Worm (Caenorhabditis elegans): ENCODE data around the gene lin-46.

Gene lin-46

ce11 chrV:12949607-12950006, 19.0 kb upstream of the lin-46 start, which contains the start of gene T16G1.13:
TSS of gene T16G1.13 (plus strand) at chrV:12949907.
- TF ChIP-seq elt-3 (tag; optimal IDR thresholded peaks at IDR 0.05) = no peak
- no peak for TF ChIP-seq elt-1 (tag; optimal IDR thresholded peaks at IDR 0.05)
- no peak for TF ChIP-seq nhr-10 (tag; optimal IDR thresholded peaks at IDR 0.05)
- no peak for TF ChIP-seq Y55F3AM.14 (GFP tag; optimal IDR thresholded peaks at IDR 0.05)
- TF ChIP-seq nhr-11 (tag; optimal IDR thresholded peaks at IDR 0.05) = no peak
- TF ChIP-seq nhr-237 (tag; optimal IDR thresholded peaks at IDR 0.05) = no peak
- TF ChIP-seq nhr-77 (tag; optimal IDR thresholded peaks at IDR 0.05) = no peak
- no peak for TF ChIP-seq blmp-1 (tag; optimal IDR thresholded peaks at IDR 0.05; ENCODE audit: insufficient read depth)
- TF ChIP-seq ZK546.5 (tag; optimal IDR thresholded peaks at IDR 0.05) = no peak
- TF ChIP-seq ztf-1 (GFP tag; conservative IDR thresholded peaks at IDR 0.05) = no peak
- TF ChIP-seq fos-1 (tag; optimal IDR thresholded peaks at IDR 0.05) = no peak

- no peak for TF ChIP-seq nhr-25 (tag; optimal IDR thresholded peaks at IDR 0.05)
- TF ChIP-seq lsy-2 (tag; optimal IDR thresholded peaks at IDR 0.05) = peak in 1 of 2 experiments; percentile 70
- TF ChIP-seq sma-3 (GFP tag; optimal IDR thresholded peaks at IDR 0.05) = no peak
- peak; percentile 90 for TF ChIP-seq crh-2 (tag; optimal IDR thresholded peaks at IDR 0.05)
- TF ChIP-seq aly-2 (tag; optimal IDR thresholded peaks at IDR 0.05) = no peak
- TF ChIP-seq unc-55 (GFP tag; optimal IDR thresholded peaks at IDR 0.05) = peak; percentile 55
- no peak for TF ChIP-seq lin-39 (tag; optimal IDR thresholded peaks at IDR 0.05)
- TF ChIP-seq snpc-4 (tag; optimal IDR thresholded peaks at IDR 0.05) = peak; percentile 28
- TF ChIP-seq nhr-12 (tag; optimal IDR thresholded peaks at IDR 0.05) = no peak
- TF ChIP-seq lin-13 (GFP tag; optimal IDR thresholded peaks at IDR 0.05) = peak; percentile 9
- TF ChIP-seq nhr-129 (tag; optimal IDR thresholded peaks at IDR 0.05) = peak; percentile 48
- TF ChIP-seq peb-1 (tag; optimal IDR thresholded peaks at IDR 0.05) = no peak
- peak; percentile 67 for TF ChIP-seq C34F6.9 (tag; optimal IDR thresholded peaks at IDR 0.05)
- TF ChIP-seq F13H6.1 (tag; optimal IDR thresholded peaks at IDR 0.05) = peak; percentile 46
- peak; percentile 40 for TF ChIP-seq fos-1 (tag; optimal IDR thresholded peaks at IDR 0.05)
- no peak for TF ChIP-seq nhr-21 (tag; optimal IDR thresholded peaks at IDR 0.05)
- TF ChIP-seq gmeb-1 (tag; optimal IDR thresholded peaks at IDR 0.05) = peak; percentile 34
- TF ChIP-seq nhr-237 (tag; optimal IDR thresholded peaks at IDR 0.05) = no peak
These were observed 17.7 kb upstream of the lin-46 start, which contains the start of the genes T16G1.9 and T16G1.18 for ce11 chrV:12950812-12951528. TSS of gene T16G1.9 (minus strand) at chrV:12950862. TSS of gene T16G1.18 (plus strand) at chrV:12951304.

ce11 chrV:12952287-12952686, 16.4 kb upstream of the lin-46 start, which contains the start of gene pqn-68:
TSS of gene pqn-68 (plus strand) at chrV:12952636.
- TF ChIP-seq mdl-1 (tag; optimal IDR thresholded peaks at IDR 0.05) = no peak
- no peak for TF ChIP-seq nhr-6 (tag; optimal IDR thresholded peaks at IDR 0.05)
- peak in 1 of 2 experiments; percentile 43 for TF ChIP-seq lsy-2 (tag; optimal IDR thresholded peaks at IDR 0.05)
- peak; percentile 4 for TF ChIP-seq C34F6.9 (tag; optimal IDR thresholded peaks at IDR 0.05)
- TF ChIP-seq Y55F3AM.14 (GFP tag; optimal IDR thresholded peaks at IDR 0.05) = no peak
- no peak for TF ChIP-seq fos-1 (tag; optimal IDR thresholded peaks at IDR 0.05)
- TF ChIP-seq crh-2 (tag; optimal IDR thresholded peaks at IDR 0.05) = peak; percentile 71
- peak; percentile 23 for TF ChIP-seq gmeb-1 (tag; optimal IDR thresholded peaks at IDR 0.05)
- no peak for TF ChIP-seq ceh-16 (tag; optimal IDR thresholded peaks at IDR 0.05)
- no peak for TF ChIP-seq ztf-4 (tag; optimal IDR thresholded peaks at IDR 0.05)
- TF ChIP-seq ZK546.5 (tag; optimal IDR thresholded peaks at IDR 0.05) = no peak
- no peak for TF ChIP-seq nhr-10 (tag; optimal IDR thresholded peaks at IDR 0.05)
- no peak for TF ChIP-seq sma-3 (GFP tag; optimal IDR thresholded peaks at IDR 0.05)
- no peak for TF ChIP-seq blmp-1 (tag; optimal IDR thresholded peaks at IDR 0.05; ENCODE audit: insufficient read depth)
- no peak for TF ChIP-seq elt-3 (tag; optimal IDR thresholded peaks at IDR 0.05)
- no peak for TF ChIP-seq ztf-11 (tag; optimal IDR thresholded peaks at IDR 0.05)
- TF ChIP-seq ceh-82 (tag; optimal IDR thresholded peaks at IDR 0.05) = no peak
- peak; percentile 40 for TF ChIP-seq nhr-129 (tag; optimal IDR thresholded peaks at IDR 0.05)
- no peak for TF ChIP-seq peb-1 (tag; optimal IDR thresholded peaks at IDR 0.05)
- TF ChIP-seq nhr-21 (tag; optimal IDR thresholded peaks at IDR 0.05) = no peak
- no peak for TF ChIP-seq R02D3.7 (tag; optimal IDR thresholded peaks at IDR 0.05)
- no peak for TF ChIP-seq nhr-12 (tag; optimal IDR thresholded peaks at IDR 0.05)
- TF ChIP-seq unc-39 (tag; optimal IDR thresholded peaks at IDR 0.05) = no peak
- TF ChIP-seq aly-2 (tag; optimal IDR thresholded peaks at IDR 0.05) = no peak
- no peak for TF ChIP-seq dmd-4 (tag; optimal IDR thresholded peaks at IDR 0.05)
- no peak for TF ChIP-seq elt-1 (tag; optimal IDR thresholded peaks at IDR 0.05)
- no peak for TF ChIP-seq lin-39 (tag; optimal IDR thresholded peaks at IDR 0.05)
- no peak for TF ChIP-seq sem-4 (tag; optimal IDR thresholded peaks at IDR 0.05)
- no peak for TF ChIP-seq nhr-23 (tag; optimal IDR thresholded peaks at IDR 0.05)
- TF ChIP-seq nhr-11 (tag; optimal IDR thresholded peaks at IDR 0.05) = no peak
- TF ChIP-seq nhr-25 (tag; optimal IDR thresholded peaks at IDR 0.05) = no peak
- TF ChIP-seq sma-9 (GFP tag; optimal IDR thresholded peaks at IDR 0.05) = no peak
- no peak for TF ChIP-seq sma-9 (tag; optimal IDR thresholded peaks at IDR 0.05)
- peak; percentile 49 for TF ChIP-seq unc-55 (GFP tag; optimal IDR thresholded peaks at IDR 0.05)
